Fruit fly (Drosophila melanogaster): ENCODE measurements around the gene RpL7-like.

dm6 chr2L:12026458-12027431 lies 29.4 kb upstream of the RpL7-like start:
- peak; percentile 3 for TF ChIP-seq nerfin-1 (tag; optimal IDR thresholded peaks at IDR 0.05)
- no peak for TF ChIP-seq Dll (GFP tag; IDR thresholded peaks at IDR 0.05; ENCODE audit: partially characterized antibody)
- TF ChIP-seq az2 (GFP tag; optimal IDR thresholded peaks at IDR 0.05): peak; percentile 32
- TF ChIP-seq aop (GFP tag; IDR thresholded peaks at IDR 0.05): no peak

All from whole organism, embryonic.